Worm (Caenorhabditis elegans) whole organism, late embryonic: ENCODE results near the gene nlp-7.

Experiments used
- C08G9.2 ChIP-seq: sonication (generic microtip); optimal IDR thresholded peaks from 2 replicates; lab custom pipeline; 2016; ENCODE audit warnings: mild to moderate bottlenecking, missing genetic modification characterization, moderate library complexity, missing compliant biosample characterization
- C38D4.7 ChIP-seq: fragments of 200-800 bp; sonication (Bioruptor generic); optimal IDR thresholded peaks from 2 replicates; lab custom pipeline; 2018; ENCODE audit warnings: mild to moderate bottlenecking, missing genetic modification characterization, moderate library complexity, missing compliant biosample characterization
- K02D7.2 ChIP-seq: sonication (generic microtip); optimal IDR thresholded peaks from 2 replicates; lab custom pipeline; 2017; ENCODE audit warnings: mild to moderate bottlenecking, missing genetic modification characterization, missing compliant biosample characterization
- Y22D7AL.16 ChIP-seq: sonication (generic microtip); optimal IDR thresholded peaks from 2 replicates; lab custom pipeline; 2016; ENCODE audit warnings: missing genetic modification characterization, missing compliant biosample characterization
- ahr-1 ChIP-seq: sonication (generic microtip); optimal IDR thresholded peaks from 2 replicates; lab custom pipeline; 2016; ENCODE audit warnings: missing genetic modification characterization, missing compliant biosample characterization
- ama-1 ChIP-seq: fragments of 150-350 bp; optimal IDR thresholded peaks from 2 replicates; lab custom pipeline; 2014
- ceh-14 ChIP-seq: sonication (generic microtip); optimal IDR thresholded peaks from 2 replicates; lab custom pipeline; 2016; ENCODE audit warnings: missing genotype, missing genetic modification characterization, missing compliant biosample characterization
- ceh-19 ChIP-seq: fragments of 200-800 bp; sonication (Bioruptor generic); optimal IDR thresholded peaks from 2 replicates; lab custom pipeline; 2018; ENCODE audit warnings: mild to moderate bottlenecking, missing genetic modification characterization, missing compliant biosample characterization
- ceh-2 ChIP-seq: sonication (generic microtip); optimal IDR thresholded peaks from 2 replicates; lab custom pipeline; 2016; ENCODE audit warnings: missing genotype, missing genetic modification characterization, missing compliant biosample characterization
- ceh-22 ChIP-seq: sonication (generic microtip); optimal IDR thresholded peaks from 2 replicates; lab custom pipeline; 2017; ENCODE audit warnings: missing biosample characterization, missing genetic modification characterization
- ceh-30 ChIP-seq: fragments of 150-350 bp; optimal IDR thresholded peaks from 2 replicates; lab custom pipeline; 2014; ENCODE audit warnings: missing biosample characterization, missing genetic modification characterization
- ceh-31 ChIP-seq: sonication (generic microtip); optimal IDR thresholded peaks from 2 replicates; lab custom pipeline; 2016; ENCODE audit warnings: missing genetic modification characterization, missing compliant biosample characterization
- ceh-34 ChIP-seq: sonication (generic microtip); optimal IDR thresholded peaks from 2 replicates; lab custom pipeline; 2016; ENCODE audit warnings: mild to moderate bottlenecking, missing genetic modification characterization, missing compliant biosample characterization
- ceh-45 ChIP-seq: fragments of 200-800 bp; sonication (Bioruptor generic); IDR thresholded peaks from 2 replicates; pipeline ENCODE4 v1.3.6; 2022; ENCODE audit warnings: missing genetic modification reagents, missing genetic modification characterization, missing compliant biosample characterization
- ceh-6 ChIP-seq: fragments of 200-800 bp; sonication (Bioruptor generic); optimal IDR thresholded peaks from 2 replicates; lab custom pipeline; 2018; ENCODE audit warnings: mild to moderate bottlenecking, missing genetic modification characterization, missing compliant biosample characterization
- che-1 ChIP-seq: sonication (generic microtip); optimal IDR thresholded peaks from 2 replicates; lab custom pipeline; 2016; ENCODE audit warnings: mild to moderate bottlenecking, missing genetic modification characterization, missing compliant biosample characterization
- dmd-4 ChIP-seq: sonication (generic microtip); optimal IDR thresholded peaks from 2 replicates; lab custom pipeline; 2016; ENCODE audit warnings: borderline replicate concordance, missing genetic modification characterization, missing compliant biosample characterization
- elt-2 ChIP-seq: sonication (generic microtip); optimal IDR thresholded peaks from 2 replicates; lab custom pipeline; 2016; ENCODE audit warnings: missing genetic modification reagents, missing genetic modification characterization, missing compliant biosample characterization
- elt-4 ChIP-seq: sonication (generic microtip); optimal IDR thresholded peaks from 2 replicates; lab custom pipeline; 2016; ENCODE audit warnings: missing genetic modification characterization, missing compliant biosample characterization
- ets-4 ChIP-seq: sonication (generic microtip); optimal IDR thresholded peaks from 2 replicates; lab custom pipeline; 2016; ENCODE audit warnings: missing genetic modification characterization, missing compliant biosample characterization
- eyg-1 ChIP-seq: sonication (generic microtip); optimal IDR thresholded peaks from 2 replicates; lab custom pipeline; 2016; ENCODE audit warnings: missing genotype, missing genetic modification characterization, missing compliant biosample characterization
- fax-1 ChIP-seq: sonication (generic microtip); optimal IDR thresholded peaks from 2 replicates; lab custom pipeline; 2016; ENCODE audit warnings: missing genotype, missing genetic modification characterization, missing compliant biosample characterization
- fkh-10 ChIP-seq: fragments of 150-350 bp; optimal IDR thresholded peaks from 2 replicates; lab custom pipeline; 2014; ENCODE audit warnings: missing biosample characterization, missing genetic modification reagents, missing genetic modification characterization
- fkh-6 ChIP-seq: sonication (generic microtip); optimal IDR thresholded peaks from 2 replicates; lab custom pipeline; 2016; ENCODE audit warnings: missing genetic modification characterization, missing compliant biosample characterization
- gmeb-2 ChIP-seq: sonication (generic microtip); optimal IDR thresholded peaks from 2 replicates; lab custom pipeline; 2016; ENCODE audit warnings: missing genetic modification characterization, inconsistent platforms, missing compliant biosample characterization
- hlh-13 ChIP-seq: fragments of 200-800 bp; sonication (Bioruptor generic); optimal IDR thresholded peaks from 2 replicates; lab custom pipeline; 2018; ENCODE audit warnings: mild to moderate bottlenecking, missing genetic modification characterization, missing compliant biosample characterization
- hlh-15 ChIP-seq: sonication (generic microtip); optimal IDR thresholded peaks from 2 replicates; lab custom pipeline; 2016; ENCODE audit warnings: missing genetic modification characterization, missing compliant biosample characterization
- hlh-30 ChIP-seq: sonication (generic microtip); optimal IDR thresholded peaks from 2 replicates; lab custom pipeline; 2017; ENCODE audit warnings: antibody characterized with exemption, missing genetic modification characterization, missing compliant biosample characterization; ENCODE audit not compliant: insufficient read depth
- hlh-6 ChIP-seq: sonication (generic microtip); optimal IDR thresholded peaks from 2 replicates; lab custom pipeline; 2016; ENCODE audit warnings: missing genotype, missing genetic modification characterization, missing compliant biosample characterization
- lim-6 ChIP-seq: sonication (generic microtip); optimal IDR thresholded peaks from 2 replicates; lab custom pipeline; 2016; ENCODE audit warnings: missing genetic modification characterization, missing compliant biosample characterization
- madf-2 ChIP-seq: sonication (generic microtip); optimal IDR thresholded peaks from 2 replicates; lab custom pipeline; 2017; ENCODE audit warnings: missing genetic modification characterization, missing compliant biosample characterization
- nhr-11 ChIP-seq: fragments of 150-350 bp; optimal IDR thresholded peaks from 2 replicates; lab custom pipeline; 2014; ENCODE audit warnings: missing biosample characterization, missing genetic modification characterization
- nhr-232 ChIP-seq: sonication (generic microtip); optimal IDR thresholded peaks from 2 replicates; lab custom pipeline; 2016; ENCODE audit warnings: missing genetic modification characterization, missing compliant biosample characterization
- odd-2 ChIP-seq: sonication (generic microtip); optimal IDR thresholded peaks from 2 replicates; lab custom pipeline; 2017; ENCODE audit warnings: antibody characterized with exemption, mild to moderate bottlenecking, missing genetic modification characterization, missing compliant biosample characterization
- pag-3 ChIP-seq: sonication (generic microtip); optimal IDR thresholded peaks from 2 replicates; lab custom pipeline; 2016; ENCODE audit warnings: missing compliant biosample characterization, missing genetic modification characterization, borderline replicate concordance
- pat-9 ChIP-seq: fragments of 200-800 bp; sonication (Bioruptor generic); optimal IDR thresholded peaks from 2 replicates; lab custom pipeline; 2018; ENCODE audit warnings: mild to moderate bottlenecking, missing genetic modification characterization, moderate library complexity, missing compliant biosample characterization
- pha-4 ChIP-seq: fragments of 150-350 bp; optimal IDR thresholded peaks from 2 replicates; lab custom pipeline; 2018; ENCODE audit warnings: missing biosample characterization, missing genetic modification reagents, missing genetic modification characterization
- sox-4 ChIP-seq: sonication (generic microtip); optimal IDR thresholded peaks from 2 replicates; lab custom pipeline; 2017; ENCODE audit warnings: mild to moderate bottlenecking, missing genetic modification characterization, inconsistent platforms, missing compliant biosample characterization
- syd-9 ChIP-seq: sonication (generic microtip); optimal IDR thresholded peaks from 2 replicates; lab custom pipeline; 2016; ENCODE audit warnings: mild to moderate bottlenecking, missing genetic modification characterization, moderate library complexity, missing compliant biosample characterization
- tbx-2 ChIP-seq: sonication (generic microtip); optimal IDR thresholded peaks from 2 replicates; lab custom pipeline; 2016; ENCODE audit warnings: missing genetic modification characterization, missing compliant biosample characterization
- tbx-7 ChIP-seq: sonication (generic microtip); optimal IDR thresholded peaks from 2 replicates; lab custom pipeline; 2016; ENCODE audit warnings: missing genotype, missing genetic modification characterization, missing compliant biosample characterization
- unc-3 ChIP-seq, 2 experiments: fragments of 200-800 bp in 1 of 2; sonication (Bioruptor generic) in 1 of 2; sonication (generic microtip) in 1 of 2; conservative IDR thresholded peaks in 1 of 2; optimal IDR thresholded peaks in 1 of 2; 2 replicates each; pipeline versions ENCODE4 v1.3.6 to Lab custom; 2016 to 2022; ENCODE audit warnings: missing compliant biosample characterization in 2 of 2, missing genetic modification characterization in 2 of 2, missing genetic modification reagents in 1 of 2
- zip-5 ChIP-seq: sonication (generic microtip); optimal IDR thresholded peaks from 2 replicates; lab custom pipeline; 2016; ENCODE audit warnings: missing genetic modification characterization, missing compliant biosample characterization

nlp-7 gene

ce11 chrX:8613053-8613452 is 20.1 kb downstream of the nlp-7 start, which contains the start of gene K01A12.2:
TSS of gene K01A12.2 (plus strand) at chrX:8613353.
- TF ChIP-seq hlh-13 (GFP tag; lab: Kevin White, UChicago): no peak
- no peak for TF ChIP-seq pha-4 (tag; lab: Kevin White, UChicago)
- TF ChIP-seq nhr-11 (tag; lab: Kevin White, UChicago): no peak
- TF ChIP-seq ceh-19 (GFP tag; lab: Kevin White, UChicago): no peak
- TF ChIP-seq ceh-22 (tag; lab: Kevin White, UChicago): no peak
- no peak for TF ChIP-seq lim-6 (tag; lab: Kevin White, UChicago)
- TF ChIP-seq hlh-30 (tag; lab: Kevin White, UChicago): no peak
- TF ChIP-seq pat-9 (tag; lab: Kevin White, UChicago): no peak
- no peak for TF ChIP-seq C08G9.2
- no peak for TF ChIP-seq hlh-15 (tag; lab: Kevin White, UChicago)
- TF ChIP-seq odd-2 (tag; lab: Kevin White, UChicago): no peak

ce11 chrX:8623840-8624591 is 31.0 kb downstream of the nlp-7 start:
- TF ChIP-seq ceh-30 (tag; lab: Kevin White, UChicago): no peak
- TF ChIP-seq C38D4.7: peak; percentile 31
- TF ChIP-seq ceh-6 (GFP tag; lab: Kevin White, UChicago): peak; percentile 16

- TF ChIP-seq ceh-6 (GFP tag; lab: Kevin White, UChicago) (no peak), che-1 (tag; lab: Kevin White, UChicago) (no peak), pag-3 (tag; lab: Kevin White, UChicago) (no peak), eyg-1 (tag; lab: Kevin White, UChicago) (no peak), ama-1 (lab: Kevin White, UChicago) (no peak), K02D7.2 (tag; lab: Kevin White, UChicago) (no peak), C38D4.7 (no peak), ahr-1 (no peak), hlh-6 (tag; lab: Kevin White, UChicago) (no peak), elt-4 (tag; lab: Kevin White, UChicago) (no peak), ceh-22 (tag; lab: Kevin White, UChicago) (no peak)
Observed at ce11 chrX:8625090-8625489, 32.1 kb downstream of the nlp-7 start, which contains the start of gene K01A12.3. TSS of gene K01A12.3 (minus strand) at chrX:8625190.

- TF ChIP-seq tbx-2 (peak; percentile 43), syd-9 (tag; lab: Kevin White, UChicago) (peak; percentile 27), ets-4 (tag; lab: Kevin White, UChicago) (no peak), unc-3 (GFP tag; conservative IDR thresholded peaks at IDR 0.05; lab: Robert Waterston, UW) (peak; percentile 48; the same call in 1 of the 2 replicates), unc-3 (tag; optimal IDR thresholded peaks at IDR 0.05; lab: Kevin White, UChicago) (peak; percentile 18), ceh-14 (tag; lab: Kevin White, UChicago) (no peak), ceh-45 (GFP tag; lab: Robert Waterston, UW) (peak; percentile 23; the same call in 1 of the 2 replicates), madf-2 (tag; lab: Kevin White, UChicago) (no peak), elt-2 (tag; lab: Kevin White, UChicago) (peak; percentile 51), sox-4 (tag; lab: Kevin White, UChicago) (peak; percentile 56), zip-5 (tag; lab: Kevin White, UChicago) (peak; percentile 38), fkh-6 (tag; lab: Kevin White, UChicago) (peak; percentile 63), odd-2 (tag; lab: Kevin White, UChicago) (no peak), nhr-232 (tag; lab: Kevin White, UChicago) (peak; percentile 58), ceh-31 (tag; lab: Kevin White, UChicago) (no peak), gmeb-2 (tag; lab: Kevin White, UChicago) (peak; percentile 69), ceh-2 (peak; percentile 10), dmd-4 (tag; lab: Kevin White, UChicago) (no peak), ceh-6 (GFP tag; lab: Kevin White, UChicago) (peak; percentile 63), fax-1 (no peak), pat-9 (tag; lab: Kevin White, UChicago) (peak; percentile 37), ceh-34 (tag; lab: Kevin White, UChicago) (peak; percentile 32), ceh-30 (tag; lab: Kevin White, UChicago) (no peak), Y22D7AL.16 (tag; lab: Kevin White, UChicago) (no peak), fkh-10 (GFP tag; lab: Kevin White, UChicago) (no peak), ceh-19 (GFP tag; lab: Kevin White, UChicago) (peak; percentile 69), hlh-30 (tag; lab: Kevin White, UChicago) (no peak), tbx-7 (tag; lab: Kevin White, UChicago) (no peak), ahr-1 (no peak)
Observed at ce11 chrX:8638679-8639184, 45.8 kb downstream of the nlp-7 start.
